Worm (Caenorhabditis elegans): ENCODE measurements around the gene sre-21.

DNA sequence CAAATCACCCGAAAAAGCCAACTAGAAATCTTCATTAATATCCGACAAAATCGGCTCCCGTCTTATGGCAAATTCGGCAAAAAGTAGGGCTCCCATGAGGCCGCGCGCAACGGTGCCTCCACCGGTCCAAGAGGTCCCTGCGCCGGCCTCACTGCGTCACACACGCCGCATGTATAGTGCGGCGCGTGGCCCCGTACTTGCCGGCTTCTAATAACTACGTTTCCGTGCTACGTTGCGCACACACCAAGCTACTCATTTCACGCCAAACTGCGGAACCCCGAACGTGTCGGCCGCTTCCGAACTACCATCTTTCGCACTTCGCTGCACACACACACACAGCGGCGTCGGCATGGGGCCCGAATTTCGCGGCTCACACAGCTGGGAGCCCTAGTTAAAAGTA lies 46.7 kb upstream of the sre-21 start:
- TF ChIP-seq blmp-1 (tag; optimal IDR thresholded peaks at IDR 0.05; ENCODE audit: insufficient read depth) (no peak), ztf-4 (tag; optimal IDR thresholded peaks at IDR 0.05) (no peak), dmd-4 (tag; optimal IDR thresholded peaks at IDR 0.05) (no peak), ceh-82 (tag; optimal IDR thresholded peaks at IDR 0.05) (no peak), unc-62 (GFP tag; optimal IDR thresholded peaks at IDR 0.05) (no peak)

All from whole organism, L2 larva.